Worm (Caenorhabditis elegans): ENCODE measurements around the gene C07C7.3.

The C07C7.3 gene

DNA sequence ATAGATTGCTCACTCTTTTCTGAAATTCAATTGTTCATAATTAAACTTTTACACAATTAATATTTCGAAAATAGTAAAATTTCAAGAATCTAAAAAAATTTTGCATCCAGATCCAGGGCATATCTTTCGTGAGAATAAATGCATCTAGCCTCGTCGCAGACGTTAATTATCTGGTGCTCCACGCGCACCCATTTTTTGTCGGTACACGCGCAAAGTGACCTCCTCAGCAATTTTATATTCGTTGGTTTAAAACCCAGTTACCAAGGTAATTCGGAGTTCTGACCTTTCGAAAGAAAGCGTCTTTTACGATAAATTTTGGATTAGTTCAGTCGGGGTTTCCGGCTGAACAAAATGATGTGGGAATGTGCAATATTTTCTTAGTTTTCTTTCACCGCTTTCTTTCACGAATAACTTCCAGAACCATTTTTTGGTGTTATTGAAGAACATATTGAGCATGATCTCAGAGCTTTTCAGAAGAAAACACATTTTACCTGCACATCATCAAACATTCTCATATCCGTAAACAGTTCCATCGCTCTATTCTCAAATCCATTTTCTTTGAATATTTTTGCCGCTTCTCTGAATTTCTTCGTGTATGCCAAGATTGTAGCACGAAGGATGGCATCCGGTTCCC, 25.6 kb upstream of the C07C7.3 start (continued):
- TF ChIP-seq madf-10 (tag; optimal IDR thresholded peaks at IDR 0.05), result no peak
- TF ChIP-seq Y56A3A.18 (GFP tag; IDR thresholded peaks at IDR 0.05), result no peak
- no peak for TF ChIP-seq lir-1 (GFP tag; conservative IDR thresholded peaks at IDR 0.05)
- TF ChIP-seq snpc-3.4 (tag; optimal IDR thresholded peaks at IDR 0.05), result peak; percentile 78
- no peak for TF ChIP-seq efl-1 (GFP tag; optimal IDR thresholded peaks at IDR 0.05)
- no peak for TF ChIP-seq F10E7.11 (tag; optimal IDR thresholded peaks at IDR 0.05)
- TF ChIP-seq snpc-1.3 (tag; optimal IDR thresholded peaks at IDR 0.05; ENCODE audit: insufficient read depth), result peak; percentile 34
- TF ChIP-seq cebp-1 (GFP tag; IDR thresholded peaks at IDR 0.05), result no peak
- TF ChIP-seq cebp-1 (tag; optimal IDR thresholded peaks at IDR 0.05), result no peak
- TF ChIP-seq bed-1 (GFP tag; IDR thresholded peaks at IDR 0.05), result no peak
- peak; percentile 73 for TF ChIP-seq tbp1 (GFP tag; optimal IDR thresholded peaks at IDR 0.05)
- peak; percentile 43; the same call in 1 of the 2 replicates for TF ChIP-seq D2030.7 (GFP tag; IDR thresholded peaks at IDR 0.05)
- peak; percentile 67 for TF ChIP-seq madf-6 (GFP tag; IDR thresholded peaks at IDR 0.05)
- TF ChIP-seq nfya-1 (tag; optimal IDR thresholded peaks at IDR 0.05; ENCODE audit: borderline replicate concordance, insufficient read depth), result no peak
- TF ChIP-seq T07F8.4 (tag; optimal IDR thresholded peaks at IDR 0.05), result no peak
- TF ChIP-seq mxl-1 (tag; optimal IDR thresholded peaks at IDR 0.05), result no peak
- peak; percentile 93 for TF ChIP-seq attf-6 (GFP tag; IDR thresholded peaks at IDR 0.05)
- TF ChIP-seq hmg-1.2 (GFP tag; IDR thresholded peaks at IDR 0.05), result peak; percentile 56
- peak; percentile 92 for TF ChIP-seq snpc-1.1 (tag; optimal IDR thresholded peaks at IDR 0.05; ENCODE audit: insufficient read depth)
- TF ChIP-seq rcor-1 (GFP tag; IDR thresholded peaks at IDR 0.05), result no peak; the same call in 1 of the 2 replicates
- TF ChIP-seq F55B11.4 (tag; optimal IDR thresholded peaks at IDR 0.05; ENCODE audit: borderline replicate concordance, insufficient read depth), result no peak

DNA sequence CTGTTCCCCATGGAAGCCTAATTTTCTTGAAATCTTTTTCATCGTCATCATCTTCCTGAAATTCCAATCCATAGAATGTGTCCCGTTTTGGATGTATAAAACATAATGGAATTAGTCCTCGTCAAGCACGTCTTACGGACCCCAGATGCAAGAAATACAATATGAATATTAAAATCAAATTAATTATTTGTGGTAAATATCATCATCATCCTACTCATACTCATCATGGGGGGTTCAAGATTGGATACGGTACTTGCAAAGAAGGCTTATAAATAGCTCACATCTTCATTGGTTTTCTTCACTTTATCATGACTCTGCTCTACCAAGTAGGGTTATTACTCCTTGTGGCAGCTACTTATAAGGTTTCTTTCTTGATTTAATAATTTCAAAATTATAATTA, 21.4 kb upstream of the C07C7.3 start, which contains the start of gene flp-1:
Gene flp-1, plus strand, starts transcription at position 301 of the 400 bp plus-strand sequence.
- TF ChIP-seq lsy-27 (tag; optimal IDR thresholded peaks at IDR 0.05; ENCODE audit: borderline replicate concordance, insufficient read depth) (no peak), madf-8 (GFP tag; conservative IDR thresholded peaks at IDR 0.05) (no peak), ccch-3 (GFP tag; optimal IDR thresholded peaks at IDR 0.05) (no peak), Y67H2A.10 (GFP tag; conservative IDR thresholded peaks at IDR 0.05) (no peak), rpc-1 (optimal IDR thresholded peaks at IDR 0.05) (no peak), rpc-1 (tag; optimal IDR thresholded peaks at IDR 0.05) (no peak), Y95B8A.8 (GFP tag; IDR thresholded peaks at IDR 0.05) (no peak), lin-35 (GFP tag; optimal IDR thresholded peaks at IDR 0.05) (no peak), tbx-9 (tag; optimal IDR thresholded peaks at IDR 0.05; ENCODE audit: borderline replicate concordance) (no peak), Y56A3A.18 (GFP tag; IDR thresholded peaks at IDR 0.05) (no peak), Y53F4B.3 (GFP tag; IDR thresholded peaks at IDR 0.05) (no peak), somi-1 (GFP tag; optimal IDR thresholded peaks at IDR 0.05) (no peak), tlf-1 (GFP tag; optimal IDR thresholded peaks at IDR 0.05) (no peak), hlh-12 (tag; optimal IDR thresholded peaks at IDR 0.05) (no peak), dpff-1 (tag; optimal IDR thresholded peaks at IDR 0.05) (no peak), bed-2 (GFP tag; IDR thresholded peaks at IDR 0.05) (no peak)

DNA sequence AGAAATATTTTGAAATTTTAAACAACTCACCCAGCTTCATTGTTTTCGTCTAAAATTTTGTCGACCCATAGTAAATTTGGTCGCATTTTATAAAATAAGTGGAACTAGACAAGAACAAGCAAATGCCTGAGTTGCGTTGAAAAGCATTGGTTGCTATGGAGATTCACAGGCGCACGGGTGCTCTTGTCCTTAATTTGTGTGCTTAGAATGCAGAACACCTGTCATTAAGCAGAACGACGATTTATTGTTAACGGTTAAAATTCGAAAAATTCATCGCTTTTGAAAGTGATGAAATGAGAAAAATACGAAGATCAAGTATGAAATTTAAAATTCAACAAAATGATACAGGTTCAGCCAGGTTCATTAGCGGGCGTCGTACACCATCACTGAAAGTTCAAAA, 19.7 kb upstream of the C07C7.3 start, which contains the start of gene daf-10:
Gene daf-10, minus strand, starts transcription at position 101 of the 400 bp plus-strand sequence.
- TF ChIP-seq C06A6.2 (GFP tag; conservative IDR thresholded peaks at IDR 0.05), result no peak
- no peak for TF ChIP-seq T07F8.4 (tag; optimal IDR thresholded peaks at IDR 0.05)
- TF ChIP-seq him-1 (tag; optimal IDR thresholded peaks at IDR 0.05), result no peak
- no peak for TF ChIP-seq rpc-1 (optimal IDR thresholded peaks at IDR 0.05)
- TF ChIP-seq rpc-1 (tag; optimal IDR thresholded peaks at IDR 0.05), result no peak
- TF ChIP-seq tbp1 (GFP tag; optimal IDR thresholded peaks at IDR 0.05), result no peak

Measured in whole organism, young adult.